Worm (Caenorhabditis elegans): ENCODE results near the gene nep-9.

nep-9 gene

ce11 chrII:3358834-3359233 lies 40.3 kb downstream of the nep-9 start, which contains the start of the genes lido-14 and bath-27:
lido-14 (plus strand) TSS chrII:3359134.
bath-27 (plus strand) TSS chrII:3359139.
- no peak for TF ChIP-seq med-1 (GFP tag; optimal IDR thresholded peaks at IDR 0.05; ENCODE audit: insufficient read depth)
- TF ChIP-seq tab-1 (GFP tag; IDR thresholded peaks at IDR 0.05), result no peak
- no peak for TF ChIP-seq T22C8.4 (GFP tag; IDR thresholded peaks at IDR 0.05)
- no peak for TF ChIP-seq ztf-23 (GFP tag; IDR thresholded peaks at IDR 0.05)
- TF ChIP-seq ref-1 (GFP tag; conservative IDR thresholded peaks at IDR 0.05), result no peak
- no peak for TF ChIP-seq flt-1 (GFP tag; IDR thresholded peaks at IDR 0.05)
- no peak for TF ChIP-seq ztf-29 (GFP tag; IDR thresholded peaks at IDR 0.05)
- TF ChIP-seq klf-2 (GFP tag; conservative IDR thresholded peaks at IDR 0.05), result no peak

DNA sequence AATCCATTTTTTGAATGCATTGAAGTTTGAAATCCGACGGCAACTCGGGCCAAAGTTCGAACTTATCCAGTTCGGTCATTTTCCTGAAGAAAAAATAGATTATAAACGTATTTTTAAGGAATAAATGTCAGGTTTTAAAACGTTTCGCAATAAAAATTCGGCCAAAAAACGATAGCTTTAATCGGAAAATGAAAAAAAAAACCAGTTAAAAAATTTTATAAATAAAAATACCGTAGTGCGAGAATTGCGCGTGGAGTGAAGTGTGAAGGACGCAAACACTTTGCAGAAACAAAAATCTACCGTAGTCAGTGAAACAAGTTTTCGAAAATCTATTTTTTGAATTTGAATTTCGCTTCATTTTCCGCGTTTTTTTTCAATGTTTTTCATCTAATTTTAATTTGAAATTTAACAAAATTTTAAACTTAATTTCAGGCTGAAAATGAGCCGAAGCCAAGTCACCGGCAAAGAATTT lies 49.3 kb downstream of the nep-9 start, which contains the start of gene F14D2.8:
Gene F14D2.8, minus strand, starts transcription at position 51 of the 472 bp plus-strand sequence.
- TF ChIP-seq klf-2 (GFP tag; conservative IDR thresholded peaks at IDR 0.05) (no peak), T22C8.4 (GFP tag; IDR thresholded peaks at IDR 0.05) (no peak), ref-1 (GFP tag; conservative IDR thresholded peaks at IDR 0.05) (no peak), ztf-29 (GFP tag; IDR thresholded peaks at IDR 0.05) (no peak), ztf-23 (GFP tag; IDR thresholded peaks at IDR 0.05) (no peak), cog-1 (tag; optimal IDR thresholded peaks at IDR 0.05) (no peak)

DNA sequence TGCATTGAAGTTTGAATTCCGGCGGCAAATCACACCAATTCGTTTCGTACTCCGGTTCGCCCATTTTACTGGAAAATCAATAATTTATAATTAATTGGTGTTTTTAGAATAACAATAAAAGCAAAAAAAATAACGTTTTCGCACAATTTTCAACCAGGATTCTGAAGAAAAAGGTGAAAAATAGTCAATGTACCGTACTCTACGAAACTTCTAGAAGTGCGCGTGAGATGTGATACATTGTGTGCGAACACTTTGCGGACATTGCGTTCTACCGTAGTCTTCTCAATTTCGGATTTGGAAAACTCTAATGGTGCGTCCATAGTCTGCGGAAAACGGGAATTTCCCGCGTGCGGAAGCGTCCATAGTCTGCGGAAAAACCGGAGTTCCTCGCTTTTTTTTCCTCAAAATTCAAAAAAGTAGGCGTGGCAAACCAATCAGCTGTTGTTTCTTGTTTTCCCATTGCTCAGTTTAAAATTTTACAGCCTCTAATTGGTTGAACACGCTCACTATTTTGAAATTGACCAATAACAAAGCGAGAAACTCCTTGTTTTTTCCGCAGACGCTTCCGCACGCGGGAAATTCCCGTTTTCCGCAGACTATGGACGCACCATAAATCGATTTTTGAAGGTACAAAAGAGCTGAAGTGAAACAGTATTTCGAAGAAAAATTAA lies 51.0 kb downstream of the nep-9 start, which contains the start of the genes F14D2.14 and bath-29:
Gene F14D2.14, minus strand, starts transcription at position 51 of the 671 bp plus-strand sequence.
Gene bath-29, plus strand, starts transcription at position 621 of the 671 bp plus-strand sequence.
- TF ChIP-seq ztf-23 (GFP tag; IDR thresholded peaks at IDR 0.05) (no peak), cog-1 (tag; optimal IDR thresholded peaks at IDR 0.05) (no peak), flt-1 (GFP tag; IDR thresholded peaks at IDR 0.05) (no peak), ref-1 (GFP tag; conservative IDR thresholded peaks at IDR 0.05) (no peak), klf-2 (GFP tag; conservative IDR thresholded peaks at IDR 0.05) (no peak), T22C8.4 (GFP tag; IDR thresholded peaks at IDR 0.05) (no peak), ztf-29 (GFP tag; IDR thresholded peaks at IDR 0.05) (no peak), med-1 (GFP tag; optimal IDR thresholded peaks at IDR 0.05; ENCODE audit: insufficient read depth) (no peak), tab-1 (GFP tag; IDR thresholded peaks at IDR 0.05) (no peak)

ce11 chrII:3346328-3346780 lies 52.8 kb downstream of the nep-9 start, which contains the start of gene bath-30:
bath-30 (minus strand) TSS chrII:3346378.
- no peak for TF ChIP-seq flt-1 (GFP tag; IDR thresholded peaks at IDR 0.05)
- TF ChIP-seq cog-1 (tag; optimal IDR thresholded peaks at IDR 0.05), result no peak
- no peak for TF ChIP-seq ref-1 (GFP tag; conservative IDR thresholded peaks at IDR 0.05)
- no peak for TF ChIP-seq ztf-29 (GFP tag; IDR thresholded peaks at IDR 0.05)
- no peak for TF ChIP-seq med-1 (GFP tag; optimal IDR thresholded peaks at IDR 0.05; ENCODE audit: insufficient read depth)
- TF ChIP-seq T22C8.4 (GFP tag; IDR thresholded peaks at IDR 0.05), result no peak
- no peak for TF ChIP-seq ztf-23 (GFP tag; IDR thresholded peaks at IDR 0.05)
- TF ChIP-seq tab-1 (GFP tag; IDR thresholded peaks at IDR 0.05), result no peak
- TF ChIP-seq klf-2 (GFP tag; conservative IDR thresholded peaks at IDR 0.05), result no peak

All from whole organism, midembryonic.